Worm (Caenorhabditis elegans) whole organism, L1 larva: ENCODE results near the gene tir-1.

Experiments
- alr-1 ChIP-seq: fragments of 200-800 bp; sonication (Bioruptor generic); optimal IDR thresholded peaks from 2 replicates; lab custom pipeline; 2018; ENCODE audit warnings: borderline replicate concordance, mild to moderate bottlenecking, missing genetic modification characterization, missing compliant biosample characterization
- aly-2 ChIP-seq: fragments of 150-350 bp; optimal IDR thresholded peaks from 2 replicates; lab custom pipeline; 2014; ENCODE audit warnings: missing biosample characterization, missing genetic modification characterization
- fkh-10 ChIP-seq: sonication (generic microtip); optimal IDR thresholded peaks from 2 replicates; lab custom pipeline; 2017; ENCODE audit warnings: missing biosample characterization, missing genetic modification reagents, missing genetic modification characterization
- lin-13 ChIP-seq: fragments of 150-350 bp; optimal IDR thresholded peaks from 2 replicates; lab custom pipeline; 2014; ENCODE audit warnings: missing biosample characterization, missing genetic modification reagents, missing genetic modification characterization
- nhr-71 ChIP-seq: sonication (generic microtip); optimal IDR thresholded peaks from 2 replicates; lab custom pipeline; 2016; ENCODE audit warnings: mild to moderate bottlenecking, missing genetic modification characterization, moderate library complexity, missing compliant biosample characterization
- sox-4 ChIP-seq: sonication (generic microtip); optimal IDR thresholded peaks from 2 replicates; lab custom pipeline; 2016; ENCODE audit warnings: missing genetic modification characterization, missing compliant biosample characterization
- unc-30 ChIP-seq: sonication (generic microtip); optimal IDR thresholded peaks from 2 replicates; lab custom pipeline; 2017; ENCODE audit warnings: missing biosample characterization, missing genetic modification characterization
- unc-62 ChIP-seq: fragments of 150-350 bp; optimal IDR thresholded peaks from 2 replicates; lab custom pipeline; 2014; ENCODE audit warnings: missing biosample characterization, missing genetic modification reagents, missing genetic modification characterization

DNA sequence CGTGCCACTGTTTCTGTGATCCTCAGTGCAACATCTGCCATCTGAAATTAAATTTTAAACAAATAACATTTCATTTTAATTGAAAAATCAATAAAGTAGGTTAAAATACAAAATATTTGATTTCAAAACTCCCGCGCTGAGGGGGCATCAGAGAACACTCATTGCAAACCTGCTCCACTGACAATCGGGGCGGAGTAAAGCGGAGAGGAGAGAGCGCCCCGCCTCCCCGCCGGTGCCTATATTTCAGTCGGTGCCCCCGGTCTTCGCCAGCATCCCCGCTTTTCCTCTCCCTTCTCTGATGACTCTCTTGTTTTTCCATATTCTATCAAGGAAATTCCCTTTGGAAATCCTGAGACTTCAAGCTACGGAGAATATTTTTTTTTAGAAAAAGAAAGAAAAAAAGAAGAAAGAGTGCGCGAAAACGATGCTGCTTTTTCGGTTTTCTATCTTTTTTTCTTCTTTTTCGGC, 38.5 kb downstream of the tir-1 start, which contains the start of gene brc-1:
- TF ChIP-seq sox-4 (tag; lab: Kevin White, UChicago), result no peak
- peak; percentile 35 for TF ChIP-seq aly-2 (tag; lab: Kevin White, UChicago)
- peak; percentile 83 for TF ChIP-seq lin-13 (GFP tag; lab: Kevin White, UChicago)
- TF ChIP-seq nhr-71, result peak; percentile 94
- no peak for TF ChIP-seq unc-30 (tag; lab: Kevin White, UChicago)
- peak; percentile 87 for TF ChIP-seq fkh-10 (GFP tag; lab: Kevin White, UChicago)
- TF ChIP-seq alr-1 (tag; lab: Kevin White, UChicago), result no peak
- no peak for TF ChIP-seq unc-62 (GFP tag; lab: Kevin White, UChicago)
